Fruit fly (Drosophila melanogaster) S2 (cell line): ENCODE measurements around the gene ppk23.

Source experiments
- CG8478 ChIP-seq: fragments of >200 bp; optimal IDR thresholded peaks from 2 replicates; lab custom pipeline; 2018
- CTCF ChIP-seq, 2 experiments: fragments of >200 bp; optimal IDR thresholded peaks; 2 replicates each; lab custom pipeline; 2018

dm6 chrX:17544409-17544808 lies 24.6 kb downstream of the ppk23 start:
- TF ChIP-seq CTCF (optimal IDR thresholded peaks at IDR 0.05; lab: Kevin White, UChicago) = no peak
- no peak for TF ChIP-seq CG8478
